Fruit fly (Drosophila melanogaster): ENCODE results near the gene CG16956.

DNA sequence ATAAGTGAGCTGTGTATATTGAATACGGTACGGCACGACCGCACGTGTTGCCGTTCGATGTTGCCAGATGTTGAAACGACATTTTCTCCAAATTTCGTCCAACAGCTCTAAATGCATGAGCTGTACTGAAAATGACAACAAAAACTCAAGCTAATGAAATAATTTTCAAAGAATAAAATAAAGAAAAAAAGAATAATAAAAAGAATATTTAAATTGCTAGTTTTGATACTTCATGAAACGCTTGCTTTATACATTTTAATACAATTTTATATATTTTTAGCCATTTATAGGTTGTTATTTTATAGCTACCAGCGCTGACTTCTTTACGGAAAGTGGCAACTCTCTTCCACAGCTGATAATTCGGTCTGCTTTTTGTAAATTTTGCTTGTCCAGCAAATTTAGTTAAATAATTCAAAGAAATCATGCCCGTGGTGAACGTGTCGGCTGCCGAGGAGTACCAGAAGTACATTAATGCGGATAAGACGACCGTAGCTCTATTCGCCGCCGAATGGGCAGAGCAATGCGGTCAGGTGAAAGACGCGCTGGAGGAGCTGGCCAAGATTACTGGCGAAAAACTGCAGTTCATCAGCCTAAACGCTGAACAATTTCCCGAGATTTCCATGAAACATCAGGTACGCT lies 48.1 kb downstream of the CG16956 start, which contains the start of the genes Nnp-1 and Grx3:
- TF ChIP-seq CG7368 (GFP tag; optimal IDR thresholded peaks at IDR 0.05) (no peak), ss (GFP tag; optimal IDR thresholded peaks at IDR 0.05) (no peak), CG8319 (GFP tag; optimal IDR thresholded peaks at IDR 0.05) (peak; percentile 22), CG8119 (GFP tag; IDR thresholded peaks at IDR 0.05) (no peak), CG6854 (GFP tag; optimal IDR thresholded peaks at IDR 0.05) (no peak), Sox102F (GFP tag; optimal IDR thresholded peaks at IDR 0.05) (no peak), Ets96B (tag; optimal IDR thresholded peaks at IDR 0.05) (no peak), dsx (GFP tag; optimal IDR thresholded peaks at IDR 0.05; ENCODE audit: poor library complexity, severe bottlenecking) (no peak), CG31627 (GFP tag; optimal IDR thresholded peaks at IDR 0.05) (peak; percentile 27)
